ENCODE assay signal across 1 worm cellular context in the genomic region with DNA sequence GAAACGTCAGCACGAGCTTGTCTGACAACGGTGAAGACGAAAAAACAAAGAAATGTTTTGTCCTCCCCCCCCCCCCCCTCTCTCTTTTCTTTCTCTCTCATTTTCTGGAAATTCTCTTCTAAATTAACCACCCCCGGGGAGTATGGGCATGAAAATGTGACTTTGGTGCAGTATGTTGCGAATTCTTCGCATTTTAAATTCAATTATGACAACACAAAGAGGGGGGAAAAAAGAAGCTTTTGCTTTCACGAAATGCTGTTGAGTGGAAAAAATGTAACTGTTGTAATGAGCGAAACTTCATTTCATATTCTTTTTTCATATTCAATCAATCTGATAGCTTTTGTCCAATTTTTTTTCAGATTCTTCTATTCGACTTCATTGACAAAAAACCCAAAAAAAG.
TF ChIP-seq lines count a peak whose summit lies in the region.

No protein-coding gene starts in this region.

TF ChIP-seq in whole organism, L1 larva, 84 proteins besides CTCF, POLR2A, EP300 and RAD21 (continued from another document):
- TF ChIP-seq hlh-4 (tag; optimal IDR thresholded peaks at IDR 0.05; lab: Kevin White, UChicago) (no peak), F16B12.6 (tag; optimal IDR thresholded peaks at IDR 0.05; lab: Kevin White, UChicago) (no peak), nhr-12 (tag; optimal IDR thresholded peaks at IDR 0.05; lab: Kevin White, UChicago) (no peak), isw-1 (GFP tag; IDR thresholded peaks at IDR 0.05; lab: Robert Waterston, UW) (no peak), xbp-1 (tag; optimal IDR thresholded peaks at IDR 0.05; lab: Kevin White, UChicago) (no peak), unc-98 (GFP tag; IDR thresholded peaks at IDR 0.05; lab: Robert Waterston, UW) (no peak), nhr-71 (tag; optimal IDR thresholded peaks at IDR 0.05; lab: Kevin White, UChicago) (no peak), nhr-47 (tag; optimal IDR thresholded peaks at IDR 0.05; lab: Kevin White, UChicago) (no peak), pax-3 (tag; optimal IDR thresholded peaks at IDR 0.05; lab: Kevin White, UChicago) (no peak), hlh-17 (GFP tag; optimal IDR thresholded peaks at IDR 0.05; lab: Kevin White, UChicago; ENCODE audit: borderline replicate concordance) (no peak), lin-39 (tag; optimal IDR thresholded peaks at IDR 0.05; lab: Kevin White, UChicago) (no peak), nhr-77 (tag; optimal IDR thresholded peaks at IDR 0.05; lab: Kevin White, UChicago) (no peak)
